Worm (Caenorhabditis elegans) whole organism, young adult: ENCODE results near the gene nhr-20.

Source experiments
- B0035.1 ChIP-seq: sonication (generic microtip); optimal IDR thresholded peaks from 2 replicates; lab custom pipeline; 2016; ENCODE audit warnings: missing genetic modification characterization, mild to moderate bottlenecking, missing compliant biosample characterization, missing genotype, missing genetic modification reagents
- C06A6.2 ChIP-seq: fragments of 200-800 bp; sonication (Bioruptor generic); conservative IDR thresholded peaks from 2 replicates; pipeline ENCODE4 v1.3.6; 2022; ENCODE audit warnings: missing genetic modification characterization, missing compliant biosample characterization
- D2030.7 ChIP-seq: fragments of 200-800 bp; sonication (Bioruptor generic); IDR thresholded peaks from 2 replicates; pipeline ENCODE4 v1.3.6; 2022; ENCODE audit warnings: missing genetic modification reagents, missing genetic modification characterization, missing compliant biosample characterization
- F10E7.11 ChIP-seq: sonication (generic microtip); optimal IDR thresholded peaks from 2 replicates; lab custom pipeline; 2017; ENCODE audit warnings: mild to moderate bottlenecking, missing genetic modification characterization, moderate library complexity, missing compliant biosample characterization
- F22D6.2 ChIP-seq: sonication (generic microtip); optimal IDR thresholded peaks from 2 replicates; lab custom pipeline; 2016; ENCODE audit warnings: mild to moderate bottlenecking, missing genetic modification characterization, missing compliant biosample characterization
- F39B2.1 ChIP-seq: fragments of 200-800 bp; sonication (Bioruptor generic); IDR thresholded peaks from 2 replicates; pipeline ENCODE4 v1.3.6; 2022; ENCODE audit warnings: missing genetic modification reagents, missing genetic modification characterization, missing compliant biosample characterization
- F49E8.2 ChIP-seq: sonication (generic microtip); optimal IDR thresholded peaks from 3 replicates; lab custom pipeline; 2017; ENCODE audit warnings: missing genetic modification characterization, mild to moderate bottlenecking, missing compliant biosample characterization, antibody characterized with exemption, moderate library complexity; ENCODE audit not compliant: insufficient read depth
- F57A8.1 ChIP-seq: fragments of 200-800 bp; sonication (Bioruptor generic); optimal IDR thresholded peaks from 2 replicates; lab custom pipeline; 2018; ENCODE audit warnings: mild to moderate bottlenecking, missing genetic modification characterization, moderate library complexity, missing compliant biosample characterization
- F57C9.4 ChIP-seq: sonication (generic microtip); optimal IDR thresholded peaks from 2 replicates; lab custom pipeline; 2017; ENCODE audit warnings: mild to moderate bottlenecking, missing genetic modification characterization, missing compliant biosample characterization
- K12H6.12 ChIP-seq: fragments of 200-800 bp; sonication (Bioruptor generic); optimal IDR thresholded peaks from 2 replicates; lab custom pipeline; 2018; ENCODE audit warnings: mild to moderate bottlenecking, missing genetic modification characterization, missing compliant biosample characterization
- ZK185.1 ChIP-seq: sonication (generic microtip); optimal IDR thresholded peaks from 2 replicates; lab custom pipeline; 2016; ENCODE audit warnings: mild to moderate bottlenecking, missing genetic modification characterization, missing compliant biosample characterization; ENCODE audit not compliant: poor library complexity, severe bottlenecking
- athp-1 ChIP-seq: sonication (generic microtip); optimal IDR thresholded peaks from 2 replicates; lab custom pipeline; 2017; ENCODE audit warnings: mild to moderate bottlenecking, missing genetic modification characterization, missing compliant biosample characterization
- attf-3 ChIP-seq: fragments of 200-800 bp; sonication (Bioruptor generic); conservative IDR thresholded peaks from 2 replicates; pipeline ENCODE4 v1.3.6; 2022; ENCODE audit warnings: missing genetic modification reagents, missing genetic modification characterization, missing compliant biosample characterization
- bed-2 ChIP-seq: fragments of 200-800 bp; sonication (Bioruptor generic); IDR thresholded peaks from 2 replicates; pipeline ENCODE4 v1.3.6; 2022; ENCODE audit warnings: missing genetic modification reagents, missing genetic modification characterization, missing compliant biosample characterization
- ccch-3 ChIP-seq: fragments of 200-800 bp; sonication (Bioruptor generic); optimal IDR thresholded peaks from 2 replicates; lab custom pipeline; 2018; ENCODE audit warnings: mild to moderate bottlenecking, missing genetic modification characterization, missing compliant biosample characterization
- cebp-1 ChIP-seq, 2 experiments: fragments of 200-800 bp in 1 of 2; sonication (Bioruptor generic) in 1 of 2; sonication (generic microtip) in 1 of 2; IDR thresholded peaks in 1 of 2; optimal IDR thresholded peaks in 1 of 2; 2 replicates each; pipeline versions ENCODE4 v1.3.6 to Lab custom; 2017 to 2022; ENCODE audit warnings: missing compliant biosample characterization in 2 of 2, missing genetic modification characterization in 2 of 2, mild to moderate bottlenecking in 1 of 2, missing genetic modification reagents in 1 of 2, moderate library complexity in 1 of 2
- ceh-91 ChIP-seq: fragments of 200-800 bp; sonication (Bioruptor generic); IDR thresholded peaks from 2 replicates; pipeline ENCODE4 v1.3.6; 2022; ENCODE audit warnings: missing genetic modification reagents, missing genetic modification characterization, missing compliant biosample characterization
- chd-7 ChIP-seq: sonication (generic microtip); optimal IDR thresholded peaks from 2 replicates; lab custom pipeline; 2016; ENCODE audit warnings: mild to moderate bottlenecking, missing genetic modification characterization, moderate library complexity, missing compliant biosample characterization
- dox-1 ChIP-seq: fragments of 200-800 bp; sonication (Bioruptor generic); IDR thresholded peaks from 2 replicates; pipeline ENCODE4 v1.3.6; 2022; ENCODE audit warnings: missing genetic modification reagents, missing genetic modification characterization, missing compliant biosample characterization
- egl-18 ChIP-seq: fragments of 200-800 bp; sonication (Bioruptor generic); IDR thresholded peaks from 2 replicates; pipeline ENCODE4 v1.3.6; 2022; ENCODE audit warnings: missing genetic modification reagents, missing genetic modification characterization, missing compliant biosample characterization
- egl-44 ChIP-seq: fragments of 200-800 bp; sonication (Bioruptor generic); IDR thresholded peaks from 2 replicates; pipeline ENCODE4 v1.3.6; 2022; ENCODE audit warnings: missing genetic modification reagents, missing genetic modification characterization, missing compliant biosample characterization
- him-1 ChIP-seq: sonication (generic microtip); optimal IDR thresholded peaks from 2 replicates; lab custom pipeline; 2016; ENCODE audit warnings: missing genotype, missing genetic modification reagents, missing genetic modification characterization, missing compliant biosample characterization
- hmg-1.2 ChIP-seq: fragments of 200-800 bp; sonication (Bioruptor generic); IDR thresholded peaks from 2 replicates; pipeline ENCODE4 v1.3.6; 2022; ENCODE audit warnings: missing genetic modification reagents, missing genetic modification characterization, missing compliant biosample characterization
- hsf-1 ChIP-seq: fragments of 200-800 bp; sonication (Bioruptor generic); IDR thresholded peaks from 2 replicates; pipeline ENCODE4 v1.3.6; 2022; ENCODE audit warnings: missing genetic modification reagents, missing genetic modification characterization, missing compliant biosample characterization
- lin-26 ChIP-seq: fragments of 200-800 bp; sonication (Bioruptor generic); IDR thresholded peaks from 2 replicates; pipeline ENCODE4 v1.3.6; 2022; ENCODE audit warnings: missing genetic modification reagents, missing genetic modification characterization, missing compliant biosample characterization
- lin-35 ChIP-seq, 3 experiments: fragments of 150-350 bp in 2 of 3; sonication (generic microtip) in 1 of 3; optimal IDR thresholded peaks; 2 replicates each; lab custom pipeline; 2014 to 2018; ENCODE audit warnings: missing biosample characterization in 3 of 3, missing genetic modification characterization in 3 of 3, missing genetic modification reagents in 3 of 3
- lin-40 ChIP-seq: sonication (generic microtip); optimal IDR thresholded peaks from 2 replicates; lab custom pipeline; 2016; ENCODE audit warnings: missing genetic modification characterization, mild to moderate bottlenecking, missing compliant biosample characterization, missing genotype, missing genetic modification reagents
- lin-54 ChIP-seq: fragments of 200-800 bp; sonication (Bioruptor generic); optimal IDR thresholded peaks from 2 replicates; lab custom pipeline; 2018; ENCODE audit warnings: mild to moderate bottlenecking, missing genetic modification characterization, missing compliant biosample characterization
- lsl-1 ChIP-seq: fragments of 200-800 bp; sonication (Bioruptor generic); optimal IDR thresholded peaks from 2 replicates; lab custom pipeline; 2018; ENCODE audit warnings: mild to moderate bottlenecking, missing genetic modification characterization, moderate library complexity, missing compliant biosample characterization
- madf-6 ChIP-seq: fragments of 200-800 bp; sonication (Bioruptor generic); IDR thresholded peaks from 2 replicates; pipeline ENCODE4 v1.3.6; 2022; ENCODE audit warnings: missing genetic modification reagents, missing genetic modification characterization, missing compliant biosample characterization
- madf-8 ChIP-seq: fragments of 200-800 bp; sonication (Bioruptor generic); conservative IDR thresholded peaks from 2 replicates; pipeline ENCODE4 v1.3.6; 2022; ENCODE audit warnings: missing genetic modification reagents, missing genetic modification characterization, missing compliant biosample characterization
- nfyb-1 ChIP-seq: fragments of 200-800 bp; sonication (Bioruptor generic); IDR thresholded peaks from 2 replicates; pipeline ENCODE4 v1.3.6; 2022; ENCODE audit warnings: missing genetic modification reagents, missing genetic modification characterization, missing compliant biosample characterization
- nhr-179 ChIP-seq: sonication (generic microtip); optimal IDR thresholded peaks from 2 replicates; lab custom pipeline; 2016; ENCODE audit warnings: mild to moderate bottlenecking, missing genetic modification characterization, missing compliant biosample characterization
- nhr-90 ChIP-seq: sonication (generic microtip); optimal IDR thresholded peaks from 2 replicates; lab custom pipeline; 2016; ENCODE audit warnings: missing genotype, mild to moderate bottlenecking, missing genetic modification characterization, missing compliant biosample characterization
- repo-1 ChIP-seq: sonication (generic microtip); optimal IDR thresholded peaks from 2 replicates; lab custom pipeline; 2017; ENCODE audit warnings: mild to moderate bottlenecking, missing genetic modification characterization, missing compliant biosample characterization
- snpc-1.3 ChIP-seq: sonication (generic microtip); optimal IDR thresholded peaks from 2 replicates; lab custom pipeline; 2017; ENCODE audit warnings: missing genetic modification characterization, mild to moderate bottlenecking, missing compliant biosample characterization, antibody characterized with exemption, moderate library complexity, missing genotype, missing genetic modification reagents; ENCODE audit not compliant: insufficient read depth
- snpc-3.4 ChIP-seq: sonication (generic microtip); optimal IDR thresholded peaks from 2 replicates; lab custom pipeline; 2017; ENCODE audit warnings: missing genetic modification characterization, mild to moderate bottlenecking, missing compliant biosample characterization, antibody characterized with exemption, moderate library complexity, missing genotype, missing genetic modification reagents
- somi-1 ChIP-seq: fragments of 200-800 bp; sonication (Bioruptor generic); optimal IDR thresholded peaks from 2 replicates; lab custom pipeline; 2018; ENCODE audit warnings: mild to moderate bottlenecking, missing genetic modification characterization, missing compliant biosample characterization
- xnd-1 ChIP-seq: sonication (generic microtip); optimal IDR thresholded peaks from 2 replicates; lab custom pipeline; 2016; ENCODE audit warnings: missing genotype, missing genetic modification reagents, missing genetic modification characterization, missing compliant biosample characterization
- ztf-25 ChIP-seq: fragments of 200-800 bp; sonication (Bioruptor generic); IDR thresholded peaks from 2 replicates; pipeline ENCODE4 v1.3.6; 2022; ENCODE audit warnings: missing genetic modification reagents, missing genetic modification characterization, missing compliant biosample characterization
- ztf-26 ChIP-seq: sonication (generic microtip); optimal IDR thresholded peaks from 2 replicates; lab custom pipeline; 2017; ENCODE audit warnings: missing genetic modification characterization, missing compliant biosample characterization

Gene nhr-20

ce11 chrIII:4236178-4236577 lies 3.2 kb upstream of the nhr-20 start:
- TF ChIP-seq nhr-90 (tag; lab: Kevin White, UChicago), result no peak
- TF ChIP-seq attf-3 (GFP tag; lab: Robert Waterston, UW), result no peak
- TF ChIP-seq ZK185.1, result no peak
- TF ChIP-seq egl-44 (GFP tag; lab: Robert Waterston, UW), result no peak
- no peak for TF ChIP-seq lin-35 (GFP tag; optimal IDR thresholded peaks at IDR 0.05; lab: Kevin White, UChicago)
- TF ChIP-seq lin-40, result peak; percentile 25
- no peak for TF ChIP-seq F57A8.1 (GFP tag; lab: Kevin White, UChicago)
- no peak for TF ChIP-seq D2030.7 (GFP tag; lab: Robert Waterston, UW)
- no peak for TF ChIP-seq somi-1 (GFP tag; lab: Kevin White, UChicago)
- no peak for TF ChIP-seq ztf-25
- peak; percentile 25; the same call in 1 of the 2 replicates for TF ChIP-seq hmg-1.2 (GFP tag; lab: Robert Waterston, UW)

ce11 chrIII:4234642-4235295 lies 1.8 kb upstream of the nhr-20 start:
- TF ChIP-seq cebp-1 (GFP tag; IDR thresholded peaks at IDR 0.05; lab: Robert Waterston, UW) (no peak), cebp-1 (tag; optimal IDR thresholded peaks at IDR 0.05; lab: Kevin White, UChicago) (no peak), nfyb-1 (GFP tag; lab: Robert Waterston, UW) (0 out of 2 replicates have a peak, but pooled peaks have one; percentile 39), C06A6.2 (GFP tag; lab: Robert Waterston, UW) (no peak)

ce11 chrIII:4231372-4231771 lies 1.6 kb downstream of the nhr-20 start:
- no peak for TF ChIP-seq ccch-3
- TF ChIP-seq F10E7.11 (tag; lab: Kevin White, UChicago), result no peak
- TF ChIP-seq repo-1 (tag; lab: Kevin White, UChicago), result no peak

- TF ChIP-seq lin-26 (GFP tag; lab: Robert Waterston, UW) (no peak), bed-2 (GFP tag; lab: Robert Waterston, UW) (no peak), snpc-3.4 (tag; lab: Kevin White, UChicago) (no peak), dox-1 (GFP tag; lab: Robert Waterston, UW) (0 out of 2 replicates have a peak, but pooled peaks have one; percentile 17), F57C9.4 (no peak), lin-54 (GFP tag; lab: Kevin White, UChicago) (no peak), egl-18 (GFP tag; lab: Robert Waterston, UW) (no peak), repo-1 (tag; lab: Kevin White, UChicago) (no peak), D2030.7 (GFP tag; lab: Robert Waterston, UW) (peak; percentile 27; the same call in 1 of the 2 replicates), snpc-1.3 (tag; lab: Kevin White, UChicago) (no peak), ztf-26 (tag; lab: Kevin White, UChicago) (no peak), F22D6.2 (tag; lab: Kevin White, UChicago) (no peak), K12H6.12 (no peak), xnd-1 (peak; percentile 15), ceh-91 (GFP tag; lab: Robert Waterston, UW) (peak; percentile 49; the same call in 1 of the 2 replicates), nhr-179 (no peak), madf-8 (GFP tag; lab: Robert Waterston, UW) (0 out of 2 replicates have a peak, but pooled peaks have one; percentile 22), hmg-1.2 (GFP tag; lab: Robert Waterston, UW) (0 out of 2 replicates have a peak, but pooled peaks have one; percentile 19), F39B2.1 (GFP tag; lab: Robert Waterston, UW) (no peak), hsf-1 (GFP tag; lab: Robert Waterston, UW) (no peak), chd-7 (no peak), F49E8.2 (tag; lab: Kevin White, UChicago) (no peak), lsl-1 (GFP tag; lab: Kevin White, UChicago) (peak; percentile 88), ZK185.1 (no peak), madf-6 (GFP tag; lab: Robert Waterston, UW) (peak; percentile 61), athp-1 (tag; lab: Kevin White, UChicago) (no peak), B0035.1 (no peak), him-1 (tag; lab: Kevin White, UChicago) (peak; percentile 58)
Observed at ce11 chrIII:4230092-4230491, 2.9 kb downstream of the nhr-20 start.
